Worm (Caenorhabditis elegans) whole organism, L4 larva: ENCODE data around the gene hlh-31.

Experiments used
- F10B5.3 ChIP-seq: sonication (generic microtip); optimal IDR thresholded peaks from 2 replicates; lab custom pipeline; 2016; ENCODE audit warnings: mild to moderate bottlenecking, missing genetic modification characterization, missing compliant biosample characterization
- ama-1 ChIP-seq: fragments of 150-350 bp; optimal IDR thresholded peaks from 2 replicates; lab custom pipeline; 2014; ENCODE audit warnings: inconsistent platforms, mixed read lengths
- egl-27 ChIP-seq: sonication (generic microtip); optimal IDR thresholded peaks from 3 replicates; lab custom pipeline; 2017; ENCODE audit warnings: missing biosample characterization, missing genetic modification reagents, missing genetic modification characterization
- lim-7 ChIP-seq: fragments of 200-800 bp; sonication (Bioruptor generic); IDR thresholded peaks from 2 replicates; pipeline ENCODE4 v1.3.6; 2022; ENCODE audit warnings: missing genetic modification characterization, missing compliant biosample characterization
- lin-13 ChIP-seq: fragments of 150-350 bp; optimal IDR thresholded peaks from 2 replicates; lab custom pipeline; 2014; ENCODE audit warnings: missing biosample characterization, missing genetic modification reagents, missing genetic modification characterization
- lin-15B ChIP-seq: fragments of 150-350 bp; sonication (generic microtip); optimal IDR thresholded peaks from 3 replicates; lab custom pipeline; 2014; ENCODE audit warnings: missing biosample characterization, missing genetic modification characterization
- lin-38 ChIP-seq: fragments of 200-800 bp; sonication (Bioruptor generic); IDR thresholded peaks from 2 replicates; pipeline ENCODE4 v1.3.6; 2022; ENCODE audit warnings: missing genetic modification reagents, missing genetic modification characterization, missing compliant biosample characterization
- nhr-28 ChIP-seq: fragments of 150-350 bp; optimal IDR thresholded peaks from 2 replicates; lab custom pipeline; 2014; ENCODE audit warnings: missing biosample characterization, missing genetic modification characterization

ce11 chrIV:16257330-16257729, at the start of gene hlh-31:
- TF ChIP-seq ama-1 (lab: Kevin White, UChicago): no peak
- TF ChIP-seq lin-15B (tag; lab: Kevin White, UChicago): no peak
- TF ChIP-seq egl-27: no peak
- no peak for TF ChIP-seq nhr-28 (tag; lab: Kevin White, UChicago)
- no peak for TF ChIP-seq lin-13 (GFP tag; lab: Kevin White, UChicago)
- TF ChIP-seq F10B5.3 (tag; lab: Kevin White, UChicago): no peak
- no peak for TF ChIP-seq lim-7 (GFP tag; lab: Robert Waterston, UW)
- TF ChIP-seq lin-38 (GFP tag; lab: Robert Waterston, UW): no peak
